Worm (Caenorhabditis elegans) whole organism, young adult: ENCODE measurements around the gene Y37E11AM.4.
A peak's percentile ranks its signal among the peaks of the same experiment; 100 is the strongest.

Experiments used
- B0019.2 ChIP-seq: fragments of 200-800 bp; sonication (Bioruptor generic); conservative IDR thresholded peaks from 2 replicates; pipeline ENCODE4 v1.3.6; 2022; ENCODE audit warnings: missing genetic modification reagents, missing genetic modification characterization, missing compliant biosample characterization
- C06A6.2 ChIP-seq: fragments of 200-800 bp; sonication (Bioruptor generic); conservative IDR thresholded peaks from 2 replicates; pipeline ENCODE4 v1.3.6; 2022; ENCODE audit warnings: missing genetic modification characterization, missing compliant biosample characterization
- F10E7.11 ChIP-seq: sonication (generic microtip); optimal IDR thresholded peaks from 2 replicates; lab custom pipeline; 2017; ENCODE audit warnings: mild to moderate bottlenecking, missing genetic modification characterization, moderate library complexity, missing compliant biosample characterization
- F39B2.1 ChIP-seq: fragments of 200-800 bp; sonication (Bioruptor generic); IDR thresholded peaks from 2 replicates; pipeline ENCODE4 v1.3.6; 2022; ENCODE audit warnings: missing genetic modification reagents, missing genetic modification characterization, missing compliant biosample characterization
- T07F8.4 ChIP-seq: sonication (generic microtip); optimal IDR thresholded peaks from 2 replicates; lab custom pipeline; 2016; ENCODE audit warnings: mild to moderate bottlenecking, missing genetic modification characterization, moderate library complexity, missing compliant biosample characterization
- Y53G8AR.9 ChIP-seq: fragments of 200-800 bp; sonication (Bioruptor generic); conservative IDR thresholded peaks from 2 replicates; pipeline ENCODE4 v1.3.6; 2022; ENCODE audit warnings: missing genetic modification reagents, missing genetic modification characterization, missing compliant biosample characterization
- Y95B8A.8 ChIP-seq: fragments of 200-800 bp; sonication (Bioruptor generic); IDR thresholded peaks from 2 replicates; pipeline ENCODE4 v1.3.6; 2022; ENCODE audit warnings: missing genetic modification reagents, missing genetic modification characterization, missing compliant biosample characterization
- akir-1 ChIP-seq: fragments of 200-800 bp; sonication (Bioruptor generic); optimal IDR thresholded peaks from 2 replicates; lab custom pipeline; 2018; ENCODE audit warnings: mild to moderate bottlenecking, missing genetic modification characterization, moderate library complexity, missing compliant biosample characterization
- ama-1 ChIP-seq, 3 experiments: fragments of 150-350 bp in 1 of 3; sonication (generic microtip) in 2 of 3; optimal IDR thresholded peaks; 2 replicates each; lab custom pipeline; 2014 to 2018; ENCODE audit warnings: missing biosample characterization in 2 of 3, missing genetic modification characterization in 2 of 3, missing genetic modification reagents in 2 of 3
- aptf-2 ChIP-seq: fragments of 200-800 bp; sonication (Bioruptor generic); conservative IDR thresholded peaks from 2 replicates; pipeline ENCODE4 v1.3.6; 2022; ENCODE audit warnings: missing genetic modification reagents, missing genetic modification characterization, missing compliant biosample characterization
- atf-7 ChIP-seq: sonication (generic microtip); optimal IDR thresholded peaks from 2 replicates; lab custom pipeline; 2017; ENCODE audit warnings: mild to moderate bottlenecking, missing genetic modification characterization, missing compliant biosample characterization
- attf-6 ChIP-seq: fragments of 200-800 bp; sonication (Bioruptor generic); IDR thresholded peaks from 2 replicates; pipeline ENCODE4 v1.3.6; 2022; ENCODE audit warnings: missing genetic modification reagents, missing genetic modification characterization, missing compliant biosample characterization
- bed-1 ChIP-seq: fragments of 200-800 bp; sonication (Bioruptor generic); IDR thresholded peaks from 2 replicates; pipeline ENCODE4 v1.3.6; 2022; ENCODE audit warnings: missing genetic modification reagents, missing genetic modification characterization, missing compliant biosample characterization
- ceh-27 ChIP-seq: fragments of 200-800 bp; sonication (Bioruptor generic); optimal IDR thresholded peaks from 2 replicates; lab custom pipeline; 2018; ENCODE audit warnings: mild to moderate bottlenecking, missing genetic modification characterization, moderate library complexity, missing compliant biosample characterization
- die-1 ChIP-seq: sonication (generic microtip); optimal IDR thresholded peaks from 2 replicates; lab custom pipeline; 2016; ENCODE audit warnings: missing genotype, mild to moderate bottlenecking, missing genetic modification characterization, missing compliant biosample characterization
- dox-1 ChIP-seq: fragments of 200-800 bp; sonication (Bioruptor generic); IDR thresholded peaks from 2 replicates; pipeline ENCODE4 v1.3.6; 2022; ENCODE audit warnings: missing genetic modification reagents, missing genetic modification characterization, missing compliant biosample characterization
- dpff-1 ChIP-seq: sonication (generic microtip); optimal IDR thresholded peaks from 2 replicates; lab custom pipeline; 2017; ENCODE audit warnings: mild to moderate bottlenecking, missing genetic modification characterization, missing compliant biosample characterization
- dpl-1 ChIP-seq: fragments of 150-350 bp; optimal IDR thresholded peaks from 2 replicates; lab custom pipeline; 2014; ENCODE audit warnings: missing biosample characterization, missing genetic modification reagents, missing genetic modification characterization
- efl-1 ChIP-seq: fragments of 150-350 bp; optimal IDR thresholded peaks from 2 replicates; lab custom pipeline; 2014; ENCODE audit warnings: missing biosample characterization, missing genetic modification reagents, missing genetic modification characterization
- hlh-12 ChIP-seq: sonication (generic microtip); optimal IDR thresholded peaks from 2 replicates; lab custom pipeline; 2016; ENCODE audit warnings: missing genetic modification characterization, missing compliant biosample characterization
- hmg-1.2 ChIP-seq: fragments of 200-800 bp; sonication (Bioruptor generic); IDR thresholded peaks from 2 replicates; pipeline ENCODE4 v1.3.6; 2022; ENCODE audit warnings: missing genetic modification reagents, missing genetic modification characterization, missing compliant biosample characterization
- hsf-1 ChIP-seq: fragments of 200-800 bp; sonication (Bioruptor generic); IDR thresholded peaks from 2 replicates; pipeline ENCODE4 v1.3.6; 2022; ENCODE audit warnings: missing genetic modification reagents, missing genetic modification characterization, missing compliant biosample characterization
- let-526 ChIP-seq: fragments of 200-800 bp; sonication (Bioruptor generic); IDR thresholded peaks from 2 replicates; pipeline ENCODE4 v1.3.6; 2022; ENCODE audit warnings: missing genetic modification reagents, missing genetic modification characterization, missing compliant biosample characterization
- lin-35 ChIP-seq, 3 experiments: fragments of 150-350 bp in 2 of 3; sonication (generic microtip) in 1 of 3; optimal IDR thresholded peaks; 2 replicates each; lab custom pipeline; 2014 to 2018; ENCODE audit warnings: missing biosample characterization in 3 of 3, missing genetic modification characterization in 3 of 3, missing genetic modification reagents in 3 of 3
- lir-1 ChIP-seq: fragments of 200-800 bp; sonication (Bioruptor generic); conservative IDR thresholded peaks from 2 replicates; pipeline ENCODE4 v1.3.6; 2022; ENCODE audit warnings: missing genetic modification reagents, missing genetic modification characterization, missing compliant biosample characterization
- madf-3 ChIP-seq: fragments of 200-800 bp; sonication (Bioruptor generic); IDR thresholded peaks from 2 replicates; pipeline ENCODE4 v1.3.6; 2022; ENCODE audit warnings: missing genetic modification reagents, missing genetic modification characterization, missing compliant biosample characterization
- mes-4 ChIP-seq: sonication (generic microtip); optimal IDR thresholded peaks from 2 replicates; lab custom pipeline; 2016; ENCODE audit warnings: missing genotype, missing genetic modification characterization, missing compliant biosample characterization
- nhr-80 ChIP-seq: sonication (generic microtip); optimal IDR thresholded peaks from 2 replicates; lab custom pipeline; 2016; ENCODE audit warnings: missing genetic modification characterization, missing compliant biosample characterization
- rcor-1 ChIP-seq: fragments of 200-800 bp; sonication (Bioruptor generic); IDR thresholded peaks from 2 replicates; pipeline ENCODE4 v1.3.6; 2022; ENCODE audit warnings: missing genetic modification reagents, missing genetic modification characterization, missing compliant biosample characterization
- repo-1 ChIP-seq: sonication (generic microtip); optimal IDR thresholded peaks from 2 replicates; lab custom pipeline; 2017; ENCODE audit warnings: mild to moderate bottlenecking, missing genetic modification characterization, missing compliant biosample characterization
- snpc-1.3 ChIP-seq: sonication (generic microtip); optimal IDR thresholded peaks from 2 replicates; lab custom pipeline; 2017; ENCODE audit warnings: missing genetic modification characterization, mild to moderate bottlenecking, missing compliant biosample characterization, antibody characterized with exemption, moderate library complexity, missing genotype, missing genetic modification reagents; ENCODE audit not compliant: insufficient read depth
- snpc-4 ChIP-seq, 5 experiments: fragments of 150-350 bp in 1 of 5; sonication (generic microtip) in 4 of 5; optimal IDR thresholded peaks; 2 replicates each; lab custom pipeline; 2014 to 2018; ENCODE audit warnings: missing genetic modification characterization in 5 of 5, missing biosample characterization in 3 of 5, antibody characterized with exemption in 2 of 5, mild to moderate bottlenecking in 2 of 5, missing compliant biosample characterization in 2 of 5, missing genotype in 2 of 5, moderate library complexity in 2 of 5, missing genetic modification reagents in 1 of 5
- tbx-9 ChIP-seq: sonication (generic microtip); optimal IDR thresholded peaks from 2 replicates; lab custom pipeline; 2016; ENCODE audit warnings: borderline replicate concordance, missing genetic modification characterization, inconsistent platforms, missing compliant biosample characterization
- tlf-1 ChIP-seq: fragments of 200-800 bp; sonication (Bioruptor generic); optimal IDR thresholded peaks from 2 replicates; lab custom pipeline; 2018; ENCODE audit warnings: mild to moderate bottlenecking, missing genetic modification characterization, missing compliant biosample characterization
- xnd-1 ChIP-seq: sonication (generic microtip); optimal IDR thresholded peaks from 2 replicates; lab custom pipeline; 2016; ENCODE audit warnings: missing genotype, missing genetic modification reagents, missing genetic modification characterization, missing compliant biosample characterization
- zfh-2 ChIP-seq: fragments of 200-800 bp; sonication (Bioruptor generic); conservative IDR thresholded peaks from 2 replicates; pipeline ENCODE4 v1.3.6; 2022; ENCODE audit warnings: missing genetic modification reagents, missing genetic modification characterization, missing compliant biosample characterization
- ztf-22 ChIP-seq: fragments of 200-800 bp; sonication (Bioruptor generic); optimal IDR thresholded peaks from 2 replicates; lab custom pipeline; 2018; ENCODE audit warnings: mild to moderate bottlenecking, missing genetic modification characterization, moderate library complexity, missing compliant biosample characterization
- ztf-25 ChIP-seq: fragments of 200-800 bp; sonication (Bioruptor generic); IDR thresholded peaks from 2 replicates; pipeline ENCODE4 v1.3.6; 2022; ENCODE audit warnings: missing genetic modification reagents, missing genetic modification characterization, missing compliant biosample characterization

The Y37E11AM.4 gene

DNA sequence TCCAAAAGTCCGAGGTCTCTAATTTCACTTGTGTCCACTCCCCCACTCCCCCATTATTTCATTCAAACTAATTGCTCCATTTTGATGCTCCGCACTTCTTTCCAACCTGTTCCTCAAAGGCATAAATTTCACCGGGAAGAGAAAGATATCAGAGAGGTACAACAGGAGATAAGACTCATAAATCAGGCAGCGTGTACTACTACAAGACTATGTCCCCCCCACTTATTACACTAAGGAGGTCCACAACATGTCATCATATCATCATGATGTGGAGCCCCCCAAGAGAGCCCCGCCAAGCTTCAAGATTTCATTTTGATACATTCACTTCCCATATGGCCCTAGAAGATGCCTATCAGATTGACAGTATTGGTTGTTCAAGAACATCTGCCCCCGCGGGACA lies 42.9 kb upstream of the Y37E11AM.4 start:
- no peak for TF ChIP-seq hlh-12
- no peak for TF ChIP-seq Y53G8AR.9 (GFP tag; lab: Robert Waterston, UW)
- TF ChIP-seq F39B2.1 (GFP tag; lab: Robert Waterston, UW): no peak
- TF ChIP-seq zfh-2 (GFP tag; lab: Robert Waterston, UW): no peak
- TF ChIP-seq lin-35 (GFP tag; optimal IDR thresholded peaks at IDR 0.05; lab: Kevin White, UChicago): no peak
- TF ChIP-seq let-526: no peak
- TF ChIP-seq lir-1 (GFP tag; lab: Robert Waterston, UW): no peak

DNA sequence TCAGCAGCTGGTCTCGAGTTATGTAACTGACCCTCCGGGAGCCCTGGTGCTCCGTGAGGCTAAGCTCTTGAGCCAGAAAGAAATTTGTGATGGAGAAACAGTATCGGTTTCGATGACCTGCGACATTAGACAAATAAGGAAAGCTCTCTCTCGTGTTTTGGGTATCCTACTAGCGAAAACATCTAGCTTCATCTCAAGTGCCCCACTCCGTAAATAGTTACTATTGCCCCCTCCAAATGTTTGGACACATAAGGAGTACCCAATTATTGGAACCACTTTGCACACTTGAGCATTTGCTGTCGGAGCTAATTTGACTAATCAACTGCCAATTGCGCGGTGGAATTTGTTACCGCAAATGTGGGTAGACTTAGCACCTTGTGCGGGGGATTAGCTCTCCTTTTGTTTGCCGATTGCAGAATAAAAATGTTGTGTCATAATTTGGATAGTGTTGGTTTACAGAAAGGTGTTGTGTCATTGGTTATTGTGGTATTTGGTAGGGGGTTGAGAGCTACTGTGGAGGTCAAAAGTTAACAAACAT lies 41.5 kb upstream of the Y37E11AM.4 start:
- TF ChIP-seq zfh-2 (GFP tag; lab: Robert Waterston, UW) (no peak), ztf-22 (GFP tag; lab: Kevin White, UChicago) (no peak), dpl-1 (GFP tag; lab: Kevin White, UChicago) (no peak), akir-1 (no peak), C06A6.2 (GFP tag; lab: Robert Waterston, UW) (no peak), madf-3 (GFP tag; lab: Robert Waterston, UW) (no peak), nhr-80 (no peak), dpff-1 (tag; lab: Kevin White, UChicago) (no peak), mes-4 (no peak)

DNA sequence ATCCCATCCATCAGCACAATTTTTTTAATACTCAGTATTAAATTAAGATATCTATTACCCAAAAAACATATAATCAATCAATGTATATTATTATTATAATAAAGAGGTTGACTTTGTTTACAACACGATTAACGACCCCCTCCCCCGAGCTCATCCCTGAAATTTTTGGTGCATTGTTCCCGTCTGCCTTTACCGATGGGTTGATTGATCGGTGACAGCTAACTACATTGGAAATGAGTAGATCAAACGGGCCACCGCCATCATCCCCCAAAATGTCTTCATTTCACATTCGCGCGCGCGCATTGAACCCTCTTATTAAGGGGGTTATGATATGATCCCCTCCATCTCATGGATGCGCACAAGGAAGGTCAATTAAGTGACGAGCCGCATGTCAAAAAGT lies 37.2 kb upstream of the Y37E11AM.4 start:
- TF ChIP-seq F39B2.1 (GFP tag; lab: Robert Waterston, UW): no peak
- TF ChIP-seq repo-1 (tag; lab: Kevin White, UChicago): no peak
- TF ChIP-seq tlf-1 (GFP tag; lab: Kevin White, UChicago): no peak
- no peak for TF ChIP-seq ztf-25 (GFP tag; lab: Robert Waterston, UW)
- TF ChIP-seq atf-7 (tag; lab: Kevin White, UChicago): no peak
- no peak for TF ChIP-seq aptf-2
- no peak for TF ChIP-seq let-526
- no peak for TF ChIP-seq Y95B8A.8
- TF ChIP-seq xnd-1 (tag; lab: Kevin White, UChicago): no peak

DNA sequence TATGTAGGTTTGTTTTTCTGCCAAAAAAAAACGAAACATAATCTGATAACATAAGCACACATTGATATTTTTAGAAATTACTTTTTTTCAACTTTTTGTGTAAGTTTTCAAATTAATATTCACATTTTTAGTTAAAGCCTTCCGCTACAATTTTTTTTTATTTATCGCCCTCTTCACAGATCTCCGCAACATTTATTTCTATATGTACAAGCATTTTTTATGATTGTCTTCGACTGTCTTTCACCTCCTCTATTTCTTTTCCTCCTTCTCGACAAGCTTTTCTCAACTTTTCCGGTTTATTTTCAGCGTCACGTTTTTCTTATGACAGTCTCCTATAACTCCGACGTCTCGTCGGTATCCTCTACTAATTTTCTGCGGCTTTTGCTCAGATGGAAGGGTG lies 33.3 kb upstream of the Y37E11AM.4 start, which contains the start of gene best-20:
best-20 (plus strand) TSS at position 301 of the 400 bp plus-strand sequence.
- no peak for TF ChIP-seq hsf-1 (GFP tag; lab: Robert Waterston, UW)
- no peak for TF ChIP-seq let-526

DNA sequence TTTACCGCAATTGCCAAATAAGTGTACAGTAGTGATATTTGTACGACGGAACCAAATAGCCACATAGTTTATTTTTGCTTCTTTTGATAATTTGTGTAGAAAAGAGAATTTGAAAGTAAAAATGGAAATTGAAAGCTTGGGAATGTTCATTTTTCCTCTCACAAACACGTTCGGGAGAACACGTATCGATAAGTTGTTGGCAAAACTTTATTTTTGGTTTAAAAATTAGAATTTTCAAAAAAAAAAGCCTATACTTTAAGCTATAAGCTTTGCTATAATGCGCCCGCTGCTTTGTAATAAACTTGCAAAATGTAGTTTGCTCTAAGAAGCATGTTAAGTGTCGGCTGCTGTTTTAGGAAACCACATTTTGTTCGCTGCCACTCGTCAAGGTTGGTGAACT lies 32.8 kb upstream of the Y37E11AM.4 start, which contains the start of gene Y37E11AR.7:
Y37E11AR.7 (minus strand) TSS at position 101 of the 400 bp plus-strand sequence.
- no peak for TF ChIP-seq tbx-9 (tag; lab: Kevin White, UChicago)
- TF ChIP-seq B0019.2: no peak
- TF ChIP-seq, all 124 proteins: peak for 0

DNA sequence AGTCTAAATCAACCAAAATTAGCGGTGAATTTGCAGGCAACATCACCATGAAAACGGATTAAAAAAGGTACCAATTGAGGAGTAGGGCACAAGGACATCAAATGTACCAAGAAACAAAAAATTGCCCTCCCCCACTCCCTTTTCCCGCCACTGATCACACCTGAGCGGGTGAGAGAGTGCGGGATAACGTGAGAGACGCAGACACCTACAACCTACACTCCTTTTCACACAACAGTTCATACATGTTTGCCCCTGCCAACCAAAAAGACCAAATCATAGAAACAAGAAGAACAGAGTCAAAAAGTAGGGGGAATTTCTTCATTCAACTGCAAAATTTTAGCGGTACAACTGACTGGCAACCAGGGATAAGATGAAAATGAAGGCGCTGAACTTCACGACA lies 29.7 kb upstream of the Y37E11AM.4 start:
- TF ChIP-seq hmg-1.2 (GFP tag; lab: Robert Waterston, UW): peak; percentile 49; the same call in 1 of the 2 replicates
- no peak for TF ChIP-seq F39B2.1 (GFP tag; lab: Robert Waterston, UW)
- peak; percentile 4 for TF ChIP-seq efl-1
- TF ChIP-seq dox-1: no peak
- no peak for TF ChIP-seq F10E7.11 (tag; lab: Kevin White, UChicago)

DNA sequence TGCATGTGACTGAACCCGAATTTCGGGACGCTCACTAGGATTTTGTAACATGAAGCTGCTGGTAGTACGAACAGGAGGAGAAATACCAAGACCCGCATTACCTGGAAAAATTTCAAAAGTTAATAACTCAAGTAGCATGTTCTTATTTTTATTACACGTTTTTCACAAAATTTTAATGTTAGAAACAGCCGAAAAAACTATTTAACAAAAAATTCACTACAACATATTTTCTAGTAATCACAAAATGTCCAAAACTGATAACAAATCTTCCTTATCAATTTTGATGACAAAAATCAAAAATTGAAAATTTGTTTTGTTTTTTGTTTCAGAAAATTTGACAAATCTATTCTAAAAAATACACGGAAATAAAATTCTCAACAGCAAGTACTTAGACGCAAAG lies 28.4 kb upstream of the Y37E11AM.4 start, which contains the start of gene ugt-45:
ugt-45 (minus strand) TSS at position 101 of the 400 bp plus-strand sequence.
- TF ChIP-seq bed-1 (GFP tag; lab: Robert Waterston, UW) (no peak), snpc-4 (GFP tag; optimal IDR thresholded peaks at IDR 0.05; lab: Kevin White, UChicago) (no peak), snpc-4 (tag; optimal IDR thresholded peaks at IDR 0.05; lab: Kevin White, UChicago) (no peak), attf-6 (GFP tag; lab: Robert Waterston, UW) (no peak), rcor-1 (GFP tag; lab: Robert Waterston, UW) (no peak), T07F8.4 (no peak), ceh-27 (GFP tag; lab: Kevin White, UChicago) (no peak), snpc-1.3 (no peak), die-1 (tag; lab: Kevin White, UChicago) (no peak), ama-1 (optimal IDR thresholded peaks at IDR 0.05; lab: Kevin White, UChicago) (no peak), ama-1 (GFP tag; optimal IDR thresholded peaks at IDR 0.05; lab: Kevin White, UChicago) (no peak)
